Worm (Caenorhabditis elegans) whole organism, mixed stage, embryonic: ENCODE results near the gene catp-2.

Experiments
- blmp-1 ChIP-seq: fragments of 150-350 bp; optimal IDR thresholded peaks from 2 replicates; lab custom pipeline; 2014; ENCODE audit warnings: missing biosample characterization, missing genetic modification characterization
- flh-1 ChIP-seq: fragments of 200-800 bp; sonication (Bioruptor generic); optimal IDR thresholded peaks from 2 replicates; lab custom pipeline; 2018; ENCODE audit warnings: mild to moderate bottlenecking, missing genetic modification characterization, moderate library complexity, missing compliant biosample characterization
- lin-13 ChIP-seq: fragments of 150-350 bp; optimal IDR thresholded peaks from 2 replicates; lab custom pipeline; 2014; ENCODE audit warnings: missing biosample characterization, missing genetic modification characterization
- mab-5 ChIP-seq: fragments of 150-350 bp; optimal IDR thresholded peaks from 2 replicates; lab custom pipeline; 2014; ENCODE audit warnings: missing biosample characterization, missing genetic modification characterization
- nhr-12 ChIP-seq: fragments of 150-350 bp; optimal IDR thresholded peaks from 2 replicates; lab custom pipeline; 2014; ENCODE audit warnings: missing biosample characterization, missing genetic modification characterization
- nhr-237 ChIP-seq: fragments of 150-350 bp; optimal IDR thresholded peaks from 2 replicates; lab custom pipeline; 2014; ENCODE audit warnings: missing biosample characterization, missing genetic modification characterization
- nhr-28 ChIP-seq: fragments of 150-350 bp; optimal IDR thresholded peaks from 2 replicates; lab custom pipeline; 2014; ENCODE audit warnings: missing biosample characterization, missing genetic modification characterization
- nhr-76 ChIP-seq: sonication (generic microtip); optimal IDR thresholded peaks from 2 replicates; lab custom pipeline; 2017; ENCODE audit warnings: missing biosample characterization, missing genetic modification characterization
- pha-4 ChIP-seq: fragments of 150-350 bp; optimal IDR thresholded peaks from 2 replicates; lab custom pipeline; 2018; ENCODE audit warnings: missing biosample characterization, missing genetic modification reagents, missing genetic modification characterization
- snpc-4 ChIP-seq: fragments of 150-350 bp; optimal IDR thresholded peaks from 2 replicates; lab custom pipeline; 2014; ENCODE audit warnings: missing biosample characterization, missing genetic modification characterization
- unc-39 ChIP-seq: fragments of 150-350 bp; optimal IDR thresholded peaks from 2 replicates; lab custom pipeline; 2014; ENCODE audit warnings: missing biosample characterization, missing genetic modification characterization
- unc-62 ChIP-seq: fragments of 150-350 bp; optimal IDR thresholded peaks from 2 replicates; lab custom pipeline; 2014; ENCODE audit warnings: missing biosample characterization, missing genetic modification reagents, missing genetic modification characterization
- ztf-11 ChIP-seq: fragments of 150-350 bp; optimal IDR thresholded peaks from 2 replicates; lab custom pipeline; 2014; ENCODE audit warnings: missing biosample characterization, missing genetic modification characterization

DNA sequence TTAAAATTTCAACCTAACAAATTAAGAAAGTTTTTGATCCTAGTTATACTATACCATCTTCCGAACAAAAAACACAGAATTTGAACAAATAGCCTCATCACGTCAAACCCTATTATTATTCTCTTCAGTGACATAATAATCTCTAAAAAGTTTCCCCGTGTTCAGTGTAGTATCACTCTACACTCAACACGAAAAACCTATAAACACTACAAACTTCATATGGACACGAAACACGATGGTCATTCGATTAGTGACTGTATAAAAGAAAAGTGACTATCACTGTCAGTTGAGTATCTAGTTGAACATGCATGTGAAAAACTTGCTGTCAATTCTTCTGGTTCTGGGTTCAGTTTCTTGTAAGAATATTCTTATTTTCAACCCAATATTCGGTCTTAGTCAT is 30.8 kb upstream of the catp-2 start, which contains the start of gene ugt-8:
- TF ChIP-seq lin-13 (tag; lab: Kevin White, UChicago) (no peak), nhr-28 (tag; lab: Kevin White, UChicago) (no peak), ztf-11 (tag; lab: Kevin White, UChicago) (no peak), blmp-1 (tag; lab: Kevin White, UChicago) (no peak), nhr-12 (no peak), flh-1 (GFP tag; lab: Kevin White, UChicago) (no peak), unc-39 (tag; lab: Kevin White, UChicago) (no peak), nhr-237 (tag; lab: Kevin White, UChicago) (no peak), unc-62 (GFP tag; lab: Kevin White, UChicago) (no peak), mab-5 (tag; lab: Kevin White, UChicago) (no peak), nhr-76 (no peak), snpc-4 (no peak), pha-4 (tag; lab: Kevin White, UChicago) (no peak)
